Fruit fly (Drosophila melanogaster): ENCODE measurements around the gene CG7335.

The CG7335 gene

DNA sequence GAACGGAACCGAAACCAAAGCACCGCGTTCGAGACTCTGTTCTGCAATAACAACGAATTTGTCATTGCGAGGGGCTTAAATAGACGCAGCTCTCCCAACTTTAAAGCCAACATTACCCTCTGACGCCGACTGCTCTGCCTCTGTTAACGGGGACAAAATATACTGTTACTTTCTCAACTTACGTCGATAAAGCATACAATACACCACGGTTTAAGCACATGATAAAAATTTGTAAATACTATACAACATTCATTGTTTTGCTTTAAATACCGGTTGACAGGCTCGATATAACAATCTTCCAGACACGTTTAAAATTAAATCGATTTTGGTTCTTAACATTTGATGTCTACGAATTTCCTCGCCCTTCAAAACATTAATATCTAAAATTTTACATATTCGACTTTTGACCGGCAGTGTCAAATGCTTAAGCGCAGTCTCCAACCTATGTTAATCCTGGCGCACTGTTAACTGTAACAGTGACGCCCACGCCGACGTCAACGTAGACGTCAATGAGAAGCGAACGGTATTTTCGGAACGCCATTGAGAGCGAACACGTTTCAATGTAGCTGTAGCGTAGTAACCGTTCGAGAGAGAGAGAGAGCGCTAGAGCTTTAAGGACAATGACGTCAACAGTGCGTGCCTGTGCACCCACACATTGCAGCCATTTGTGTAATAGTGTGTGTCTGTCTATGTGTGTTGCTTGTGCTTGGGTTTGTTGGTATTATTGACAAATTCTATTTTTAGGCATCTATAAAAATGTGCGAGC is 29.1 kb downstream of the CG7335 start, which contains the start of gene CG14186:
CG14186 (minus strand) TSS at position 51 of the 766 bp plus-strand sequence.
- no peak for TF ChIP-seq CG17801 (GFP tag; optimal IDR thresholded peaks at IDR 0.05; ENCODE audit: partially characterized antibody)

DNA sequence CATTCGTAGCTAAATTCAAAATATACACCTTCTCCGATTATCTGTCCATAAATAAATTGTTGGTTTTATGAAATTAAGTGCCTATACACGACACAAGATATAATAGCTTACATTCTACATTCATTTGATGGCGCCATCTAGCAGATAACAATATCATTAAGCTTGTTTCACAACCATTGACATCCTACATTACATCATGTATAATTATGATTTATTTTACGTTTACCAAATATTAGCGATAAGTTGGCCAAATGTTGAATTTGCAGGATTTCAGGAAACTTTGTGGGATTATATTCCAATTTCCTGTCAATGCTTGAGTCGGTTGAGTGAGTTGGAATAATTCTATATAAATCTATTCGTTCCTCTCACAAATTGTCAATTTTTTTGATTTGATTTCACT is 35.8 kb downstream of the CG7335 start:
- TF ChIP-seq CG17801 (GFP tag; optimal IDR thresholded peaks at IDR 0.05; ENCODE audit: partially characterized antibody): no peak

DNA sequence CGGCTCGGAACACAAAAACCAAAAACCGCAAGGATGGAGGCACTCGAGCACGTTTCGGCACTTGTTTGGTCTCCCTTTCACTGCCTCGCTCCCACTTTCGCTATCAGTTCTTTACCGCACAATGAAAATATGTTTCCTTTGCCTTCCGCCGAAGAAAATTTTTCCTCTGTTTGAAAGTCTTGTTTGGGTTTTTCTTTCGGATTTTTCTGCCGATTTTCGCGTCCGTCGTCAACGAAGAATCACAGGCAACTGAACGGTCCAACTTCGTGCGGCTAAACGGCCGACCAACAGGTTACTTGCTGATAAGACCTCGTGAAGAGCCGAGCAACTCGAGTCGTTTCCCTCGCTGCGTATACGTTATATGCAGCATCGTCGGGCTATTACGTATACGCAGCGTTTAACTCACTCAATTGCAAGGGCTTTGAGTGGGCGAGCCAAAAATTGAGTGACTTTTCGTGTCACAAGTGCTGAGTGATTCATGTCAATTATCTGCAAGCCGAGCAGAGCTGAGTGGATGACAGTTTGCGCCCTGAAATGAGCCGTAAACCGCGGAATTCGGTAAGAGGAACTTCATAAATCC is 44.2 kb downstream of the CG7335 start, which contains the start of gene sNPF-R:
sNPF-R (minus strand) TSS at position 253 of the 580 bp plus-strand sequence.
- TF ChIP-seq CG17801 (GFP tag; optimal IDR thresholded peaks at IDR 0.05; ENCODE audit: partially characterized antibody): no peak

DNA sequence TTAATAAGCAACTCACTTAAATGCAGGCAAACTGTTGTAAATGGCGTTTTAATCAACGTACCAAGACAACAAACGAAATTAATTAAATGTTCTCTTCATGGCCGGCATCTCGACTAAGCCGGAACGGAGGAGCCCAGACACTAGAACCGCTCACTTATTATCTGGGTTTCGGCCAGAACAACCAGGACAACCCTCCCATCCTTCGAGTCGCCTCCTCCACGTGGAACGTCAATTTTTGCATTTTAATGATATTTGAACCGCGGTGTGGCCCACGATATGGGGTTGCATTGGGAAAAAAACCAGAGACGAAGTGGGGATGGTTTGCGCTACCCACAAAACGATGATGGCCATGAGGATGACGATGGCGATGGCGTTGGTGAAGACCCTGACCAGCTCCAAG is 48.0 kb downstream of the CG7335 start:
- no peak for TF ChIP-seq CG17801 (GFP tag; optimal IDR thresholded peaks at IDR 0.05; ENCODE audit: partially characterized antibody)
